Worm (Caenorhabditis elegans): ENCODE data around the gene C12D5.4.

DNA sequence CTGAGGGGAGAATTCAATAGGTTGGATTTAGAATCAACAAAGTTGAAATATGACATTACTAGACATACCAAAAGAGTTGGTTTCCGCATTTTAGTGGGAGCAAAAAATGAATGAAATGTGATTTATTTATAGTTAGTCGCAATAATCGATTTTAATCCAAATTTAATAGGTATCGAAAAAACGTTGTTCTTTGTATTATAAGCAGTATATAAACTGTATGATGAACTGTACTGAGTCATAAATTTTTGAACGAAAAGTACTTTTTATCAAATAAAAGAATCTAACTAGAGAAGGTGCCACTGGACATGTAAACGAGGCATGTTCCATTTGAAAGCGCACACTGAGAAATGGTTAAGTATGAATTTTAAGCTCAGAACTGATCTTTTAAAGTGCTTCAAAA is 17.5 kb downstream of the C12D5.4 start, which contains the start of gene C12D5.9:
- TF ChIP-seq sem-2 (GFP tag; optimal IDR thresholded peaks at IDR 0.05), result no peak
- TF ChIP-seq lin-13 (tag; optimal IDR thresholded peaks at IDR 0.05), result no peak
- TF ChIP-seq nhr-12 (tag; optimal IDR thresholded peaks at IDR 0.05), result no peak
- TF ChIP-seq nhr-76 (tag; optimal IDR thresholded peaks at IDR 0.05), result no peak
- no peak for TF ChIP-seq unc-120 (tag; optimal IDR thresholded peaks at IDR 0.05; ENCODE audit: poor library complexity, severe bottlenecking)
- no peak for TF ChIP-seq unc-39 (tag; optimal IDR thresholded peaks at IDR 0.05)
- no peak for TF ChIP-seq snpc-4 (tag; optimal IDR thresholded peaks at IDR 0.05)
- no peak for TF ChIP-seq tbx-8 (GFP tag; optimal IDR thresholded peaks at IDR 0.05)
- TF ChIP-seq elt-1 (tag; optimal IDR thresholded peaks at IDR 0.05; ENCODE audit: borderline replicate concordance, insufficient read depth), result no peak
- TF ChIP-seq nhr-237 (tag; optimal IDR thresholded peaks at IDR 0.05), result no peak
- TF ChIP-seq unc-62 (GFP tag; optimal IDR thresholded peaks at IDR 0.05), result no peak
- TF ChIP-seq lsy-2 (tag; optimal IDR thresholded peaks at IDR 0.05), result no peak
- no peak for TF ChIP-seq pha-4 (tag; optimal IDR thresholded peaks at IDR 0.05)

Data from whole organism, mixed stage, embryonic.